Worm (Caenorhabditis elegans) whole organism, L2 larva: ENCODE results near the gene F25F2.1.

Experiments used
- C34F6.9 ChIP-seq: fragments of 150-350 bp; optimal IDR thresholded peaks from 2 replicates; lab custom pipeline; 2014; ENCODE audit warnings: missing biosample characterization, missing genetic modification characterization
- F13H6.1 ChIP-seq: sonication (generic microtip); optimal IDR thresholded peaks from 2 replicates; lab custom pipeline; 2016; ENCODE audit warnings: missing genetic modification characterization, missing compliant biosample characterization
- R02D3.7 ChIP-seq: fragments of 150-350 bp; optimal IDR thresholded peaks from 2 replicates; lab custom pipeline; 2014; ENCODE audit warnings: missing biosample characterization, missing genetic modification characterization
- Y55F3AM.14 ChIP-seq: fragments of 200-800 bp; sonication (Bioruptor generic); optimal IDR thresholded peaks from 2 replicates; lab custom pipeline; 2018; ENCODE audit warnings: mild to moderate bottlenecking, missing genetic modification characterization, missing compliant biosample characterization
- ZK546.5 ChIP-seq: sonication (generic microtip); optimal IDR thresholded peaks from 2 replicates; lab custom pipeline; 2017; ENCODE audit warnings: missing biosample characterization, missing genetic modification characterization
- alr-1 ChIP-seq: fragments of 150-350 bp; optimal IDR thresholded peaks from 2 replicates; lab custom pipeline; 2014; ENCODE audit warnings: missing biosample characterization, missing genetic modification characterization
- aly-2 ChIP-seq: fragments of 150-350 bp; optimal IDR thresholded peaks from 2 replicates; lab custom pipeline; 2014; ENCODE audit warnings: missing biosample characterization, missing genetic modification characterization
- ama-1 ChIP-seq: fragments of 150-350 bp; optimal IDR thresholded peaks from 2 replicates; lab custom pipeline; 2018; ENCODE audit warnings: inconsistent platforms
- blmp-1 ChIP-seq: sonication (generic microtip); optimal IDR thresholded peaks from 2 replicates; lab custom pipeline; 2017; ENCODE audit warnings: missing genetic modification characterization, mild to moderate bottlenecking, missing compliant biosample characterization, antibody characterized with exemption, moderate library complexity; ENCODE audit not compliant: insufficient read depth
- ceh-16 ChIP-seq: fragments of 150-350 bp; optimal IDR thresholded peaks from 2 replicates; lab custom pipeline; 2014; ENCODE audit warnings: missing biosample characterization, missing genetic modification characterization
- ceh-82 ChIP-seq: fragments of 150-350 bp; optimal IDR thresholded peaks from 2 replicates; lab custom pipeline; 2014; ENCODE audit warnings: missing biosample characterization, missing genetic modification characterization
- crh-2 ChIP-seq: sonication (generic microtip); optimal IDR thresholded peaks from 2 replicates; lab custom pipeline; 2017; ENCODE audit warnings: missing biosample characterization, missing genetic modification characterization
- dmd-4 ChIP-seq: sonication (generic microtip); optimal IDR thresholded peaks from 2 replicates; lab custom pipeline; 2017; ENCODE audit warnings: missing biosample characterization, missing genetic modification characterization
- egl-27 ChIP-seq: sonication (generic microtip); optimal IDR thresholded peaks from 3 replicates; lab custom pipeline; 2017; ENCODE audit warnings: missing biosample characterization, missing genetic modification reagents, missing genetic modification characterization
- elt-1 ChIP-seq: fragments of 150-350 bp; optimal IDR thresholded peaks from 2 replicates; lab custom pipeline; 2014; ENCODE audit warnings: missing biosample characterization, missing genetic modification characterization
- elt-3 ChIP-seq: sonication (generic microtip); optimal IDR thresholded peaks from 2 replicates; lab custom pipeline; 2017; ENCODE audit warnings: missing biosample characterization, missing genetic modification characterization
- fos-1 ChIP-seq: fragments of 150-350 bp; optimal IDR thresholded peaks from 2 replicates; lab custom pipeline; 2014; ENCODE audit warnings: missing biosample characterization, missing genetic modification characterization
- gmeb-1 ChIP-seq: fragments of 150-350 bp; optimal IDR thresholded peaks from 2 replicates; lab custom pipeline; 2014; ENCODE audit warnings: missing biosample characterization, missing genetic modification characterization
- lin-11 ChIP-seq: fragments of 150-350 bp; sonication (generic microtip); optimal IDR thresholded peaks from 2 replicates; lab custom pipeline; 2014; ENCODE audit warnings: missing biosample characterization, missing genetic modification characterization, inconsistent platforms, mixed read lengths
- lin-13 ChIP-seq: fragments of 150-350 bp; optimal IDR thresholded peaks from 2 replicates; lab custom pipeline; 2014; ENCODE audit warnings: missing biosample characterization, missing genetic modification reagents, missing genetic modification characterization
- lin-39 ChIP-seq: fragments of 150-350 bp; optimal IDR thresholded peaks from 2 replicates; lab custom pipeline; 2014; ENCODE audit warnings: missing biosample characterization, missing genetic modification reagents, missing genetic modification characterization
- lsy-2 ChIP-seq, 2 experiments: fragments of 150-350 bp in 1 of 2; sonication (generic microtip) in 1 of 2; optimal IDR thresholded peaks; 2 replicates each; lab custom pipeline; 2014 to 2017; ENCODE audit warnings: missing biosample characterization in 2 of 2, missing genetic modification characterization in 2 of 2
- mab-5 ChIP-seq: fragments of 150-350 bp; optimal IDR thresholded peaks from 2 replicates; lab custom pipeline; 2014; ENCODE audit warnings: missing biosample characterization, missing genetic modification characterization
- mbf-1 ChIP-seq: sonication (generic microtip); optimal IDR thresholded peaks from 2 replicates; lab custom pipeline; 2017; ENCODE audit warnings: missing biosample characterization, missing genetic modification characterization
- mdl-1 ChIP-seq, 2 experiments: fragments of 150-350 bp in 1 of 2; sonication (generic microtip) in 1 of 2; optimal IDR thresholded peaks; 2 replicates each; lab custom pipeline; 2017; ENCODE audit warnings: missing biosample characterization in 2 of 2, missing genetic modification characterization in 2 of 2
- nhr-10 ChIP-seq: sonication (generic microtip); optimal IDR thresholded peaks from 2 replicates; lab custom pipeline; 2017; ENCODE audit warnings: missing biosample characterization, missing genetic modification characterization
- nhr-11 ChIP-seq: fragments of 150-350 bp; optimal IDR thresholded peaks from 2 replicates; lab custom pipeline; 2014; ENCODE audit warnings: missing biosample characterization, missing genetic modification characterization
- nhr-12 ChIP-seq: fragments of 150-350 bp; optimal IDR thresholded peaks from 2 replicates; lab custom pipeline; 2014; ENCODE audit warnings: missing biosample characterization, missing genetic modification characterization
- nhr-129 ChIP-seq: fragments of 150-350 bp; optimal IDR thresholded peaks from 2 replicates; lab custom pipeline; 2014; ENCODE audit warnings: missing biosample characterization, missing genetic modification characterization
- nhr-21 ChIP-seq: fragments of 150-350 bp; optimal IDR thresholded peaks from 2 replicates; lab custom pipeline; 2014; ENCODE audit warnings: missing biosample characterization, missing genetic modification characterization
- nhr-23 ChIP-seq: fragments of 150-350 bp; optimal IDR thresholded peaks from 2 replicates; lab custom pipeline; 2014; ENCODE audit warnings: missing biosample characterization, missing genetic modification reagents, missing genetic modification characterization
- nhr-237 ChIP-seq: fragments of 150-350 bp; optimal IDR thresholded peaks from 2 replicates; lab custom pipeline; 2014; ENCODE audit warnings: missing biosample characterization, missing genetic modification characterization
- nhr-25 ChIP-seq: fragments of 150-350 bp; sonication (generic microtip); optimal IDR thresholded peaks from 3 replicates; lab custom pipeline; 2014; ENCODE audit warnings: missing biosample characterization, missing genetic modification characterization
- nhr-6 ChIP-seq: fragments of 150-350 bp; optimal IDR thresholded peaks from 2 replicates; lab custom pipeline; 2014; ENCODE audit warnings: missing biosample characterization, missing genetic modification characterization
- nhr-77 ChIP-seq: fragments of 150-350 bp; optimal IDR thresholded peaks from 2 replicates; lab custom pipeline; 2014; ENCODE audit warnings: missing biosample characterization, missing genetic modification characterization
- peb-1 ChIP-seq: fragments of 150-350 bp; optimal IDR thresholded peaks from 2 replicates; lab custom pipeline; 2014; ENCODE audit warnings: missing biosample characterization, missing genetic modification characterization
- sem-4 ChIP-seq: fragments of 150-350 bp; optimal IDR thresholded peaks from 2 replicates; lab custom pipeline; 2014; ENCODE audit warnings: missing biosample characterization, missing genetic modification reagents, missing genetic modification characterization
- skn-1 ChIP-seq: sonication (generic microtip); optimal IDR thresholded peaks from 2 replicates; lab custom pipeline; 2017; ENCODE audit warnings: missing biosample characterization, missing genetic modification characterization
- sma-3 ChIP-seq: sonication (generic microtip); optimal IDR thresholded peaks from 2 replicates; lab custom pipeline; 2016; ENCODE audit warnings: missing genetic modification reagents, missing genetic modification characterization, missing compliant biosample characterization
- sma-9 ChIP-seq, 2 experiments: fragments of 150-350 bp in 1 of 2; sonication (generic microtip) in 1 of 2; optimal IDR thresholded peaks; 2 replicates each; lab custom pipeline; 2014 to 2016; ENCODE audit warnings: missing genetic modification characterization in 2 of 2, mild to moderate bottlenecking in 1 of 2, missing biosample characterization in 1 of 2, missing compliant biosample characterization in 1 of 2, missing genetic modification reagents in 1 of 2, moderate library complexity in 1 of 2
- snpc-4 ChIP-seq: fragments of 150-350 bp; optimal IDR thresholded peaks from 2 replicates; lab custom pipeline; 2014; ENCODE audit warnings: missing biosample characterization, missing genetic modification characterization
- unc-39 ChIP-seq: fragments of 150-350 bp; optimal IDR thresholded peaks from 2 replicates; lab custom pipeline; 2014; ENCODE audit warnings: missing biosample characterization, missing genetic modification characterization
- unc-55 ChIP-seq: fragments of 150-350 bp; sonication (generic microtip); optimal IDR thresholded peaks from 3 replicates; lab custom pipeline; 2014; ENCODE audit warnings: missing biosample characterization, missing genetic modification reagents, missing genetic modification characterization
- unc-62 ChIP-seq: fragments of 150-350 bp; optimal IDR thresholded peaks from 2 replicates; lab custom pipeline; 2014; ENCODE audit warnings: missing biosample characterization, missing genetic modification reagents, missing genetic modification characterization
- zag-1 ChIP-seq: fragments of 150-350 bp; optimal IDR thresholded peaks from 2 replicates; lab custom pipeline; 2014; ENCODE audit warnings: missing biosample characterization, missing genetic modification characterization
- ztf-1 ChIP-seq: fragments of 200-800 bp; sonication (Bioruptor generic); conservative IDR thresholded peaks from 2 replicates; pipeline ENCODE4 v1.3.6; 2022; ENCODE audit warnings: missing genetic modification characterization, missing compliant biosample characterization
- ztf-11 ChIP-seq: sonication (generic microtip); optimal IDR thresholded peaks from 2 replicates; lab custom pipeline; 2017; ENCODE audit warnings: missing biosample characterization, missing genetic modification characterization
- ztf-4 ChIP-seq: fragments of 150-350 bp; optimal IDR thresholded peaks from 2 replicates; lab custom pipeline; 2014; ENCODE audit warnings: missing biosample characterization, missing genetic modification characterization

Gene F25F2.1

ce11 chrIII:4555345-4555744, 46.7 kb downstream of the F25F2.1 start:
- TF ChIP-seq lin-13 (GFP tag; lab: Kevin White, UChicago) (no peak), C34F6.9 (tag; lab: Kevin White, UChicago) (peak; percentile 45), F13H6.1 (tag; lab: Kevin White, UChicago) (peak; percentile 14), mbf-1 (no peak), lsy-2 (tag; optimal IDR thresholded peaks at IDR 0.05; lab: Kevin White, UChicago) (peak in 1 of 2 experiments; percentile 30), unc-55 (GFP tag; lab: Kevin White, UChicago) (peak; percentile 61)

ce11 chrIII:4560393-4560890, 51.8 kb downstream of the F25F2.1 start:
- no peak for TF ChIP-seq lin-39 (tag; lab: Kevin White, UChicago)
- TF ChIP-seq nhr-11 = no peak
- no peak for TF ChIP-seq ZK546.5
- TF ChIP-seq ceh-16 (tag; lab: Kevin White, UChicago) = peak; percentile 37
- no peak for TF ChIP-seq alr-1 (tag; lab: Kevin White, UChicago)
- TF ChIP-seq ztf-1 = no peak
- TF ChIP-seq sma-3 (GFP tag; lab: Kevin White, UChicago) = peak; percentile 77
- peak; percentile 51 to 58 for TF ChIP-seq mdl-1 (tag; optimal IDR thresholded peaks at IDR 0.05; lab: Kevin White, UChicago)
- TF ChIP-seq elt-1 (tag; lab: Kevin White, UChicago) = no peak
- TF ChIP-seq lsy-2 (tag; optimal IDR thresholded peaks at IDR 0.05; lab: Kevin White, UChicago) = peak; percentile 64 to 82
- no peak for TF ChIP-seq snpc-4
- peak; percentile 45 for TF ChIP-seq nhr-6 (tag; lab: Kevin White, UChicago)
- peak; percentile 69 for TF ChIP-seq unc-55 (GFP tag; lab: Kevin White, UChicago)
- TF ChIP-seq mbf-1 = no peak
- no peak for TF ChIP-seq ceh-82 (tag; lab: Kevin White, UChicago)
- TF ChIP-seq nhr-12 (tag; lab: Kevin White, UChicago) = no peak
- TF ChIP-seq dmd-4 (tag; lab: Kevin White, UChicago) = no peak
- TF ChIP-seq sma-9 (GFP tag; optimal IDR thresholded peaks at IDR 0.05; lab: Kevin White, UChicago) = peak; percentile 83
- TF ChIP-seq sma-9 (tag; optimal IDR thresholded peaks at IDR 0.05; lab: Kevin White, UChicago) = no peak
- peak; percentile 72 for TF ChIP-seq lin-11 (tag; lab: Kevin White, UChicago)
- peak; percentile 80 for TF ChIP-seq C34F6.9 (tag; lab: Kevin White, UChicago)
- peak; percentile 12 for TF ChIP-seq zag-1 (tag; lab: Kevin White, UChicago)
- peak; percentile 84 for TF ChIP-seq nhr-25 (tag; lab: Kevin White, UChicago)
- TF ChIP-seq peb-1 (tag; lab: Kevin White, UChicago) = peak; percentile 45
- TF ChIP-seq unc-62 (GFP tag; lab: Kevin White, UChicago) = peak; percentile 54
- TF ChIP-seq R02D3.7 (tag; lab: Kevin White, UChicago) = no peak
- no peak for TF ChIP-seq nhr-237 (tag; lab: Kevin White, UChicago)
- TF ChIP-seq nhr-129 (tag; lab: Kevin White, UChicago) = peak; percentile 64
- TF ChIP-seq ztf-4 (tag; lab: Kevin White, UChicago) = peak; percentile 53
- TF ChIP-seq nhr-77 (tag; lab: Kevin White, UChicago) = no peak
- TF ChIP-seq blmp-1 = no peak
- TF ChIP-seq elt-3 = no peak
- peak; percentile 34 for TF ChIP-seq egl-27 (tag; lab: Kevin White, UChicago)
- peak; percentile 75 for TF ChIP-seq mab-5
- TF ChIP-seq ama-1 (lab: Kevin White, UChicago) = peak; percentile 66
- no peak for TF ChIP-seq ztf-11 (tag; lab: Kevin White, UChicago)
- TF ChIP-seq aly-2 (tag; lab: Kevin White, UChicago) = no peak
- no peak for TF ChIP-seq nhr-10 (tag; lab: Kevin White, UChicago)
- peak; percentile 59 for TF ChIP-seq gmeb-1 (tag; lab: Kevin White, UChicago)
- TF ChIP-seq nhr-23 (tag; lab: Kevin White, UChicago) = no peak
- TF ChIP-seq F13H6.1 (tag; lab: Kevin White, UChicago) = peak; percentile 86
- peak; percentile 80 for TF ChIP-seq nhr-21 (tag; lab: Kevin White, UChicago)
- peak; percentile 38 for TF ChIP-seq sem-4 (tag; lab: Kevin White, UChicago)
- peak; percentile 72 for TF ChIP-seq Y55F3AM.14 (GFP tag; lab: Kevin White, UChicago)
- TF ChIP-seq skn-1 (tag; lab: Kevin White, UChicago) = no peak
- TF ChIP-seq fos-1 = peak; percentile 82
- peak; percentile 59 for TF ChIP-seq crh-2 (tag; lab: Kevin White, UChicago)
- peak; percentile 40 for TF ChIP-seq lin-13 (GFP tag; lab: Kevin White, UChicago)
- no peak for TF ChIP-seq unc-39
